Worm (Caenorhabditis elegans) whole organism, late embryonic: ENCODE results near the gene hal-3.

Experiments
- ama-1 ChIP-seq: fragments of 150-350 bp; optimal IDR thresholded peaks from 2 replicates; lab custom pipeline; 2014
- ceh-24 ChIP-seq: sonication (generic microtip); optimal IDR thresholded peaks from 2 replicates; lab custom pipeline; 2016; ENCODE audit warnings: mild to moderate bottlenecking, missing genetic modification characterization, missing compliant biosample characterization
- dve-1 ChIP-seq: sonication (generic microtip); optimal IDR thresholded peaks from 2 replicates; lab custom pipeline; 2017; ENCODE audit warnings: antibody characterized with exemption, mild to moderate bottlenecking, missing genetic modification characterization, missing compliant biosample characterization
- fkh-10 ChIP-seq: fragments of 150-350 bp; optimal IDR thresholded peaks from 2 replicates; lab custom pipeline; 2014; ENCODE audit warnings: missing biosample characterization, missing genetic modification reagents, missing genetic modification characterization
- gmeb-2 ChIP-seq: sonication (generic microtip); optimal IDR thresholded peaks from 2 replicates; lab custom pipeline; 2016; ENCODE audit warnings: missing genetic modification characterization, inconsistent platforms, missing compliant biosample characterization
- hlh-15 ChIP-seq: sonication (generic microtip); optimal IDR thresholded peaks from 2 replicates; lab custom pipeline; 2016; ENCODE audit warnings: missing genetic modification characterization, missing compliant biosample characterization
- mec-3 ChIP-seq: sonication (generic microtip); optimal IDR thresholded peaks from 2 replicates; lab custom pipeline; 2016; ENCODE audit warnings: borderline replicate concordance, missing genetic modification characterization, missing compliant biosample characterization
- rnt-1 ChIP-seq: sonication (generic microtip); optimal IDR thresholded peaks from 2 replicates; lab custom pipeline; 2016; ENCODE audit warnings: missing genetic modification characterization, missing compliant biosample characterization
- unc-55 ChIP-seq: sonication (generic microtip); optimal IDR thresholded peaks from 2 replicates; lab custom pipeline; 2017; ENCODE audit warnings: missing biosample characterization, missing genetic modification reagents, missing genetic modification characterization
- unc-86 ChIP-seq: sonication (generic microtip); optimal IDR thresholded peaks from 2 replicates; lab custom pipeline; 2016; ENCODE audit warnings: missing genetic modification characterization, missing compliant biosample characterization
- zip-5 ChIP-seq: sonication (generic microtip); optimal IDR thresholded peaks from 2 replicates; lab custom pipeline; 2016; ENCODE audit warnings: missing genetic modification characterization, missing compliant biosample characterization
- ztf-16 ChIP-seq: sonication (generic microtip); optimal IDR thresholded peaks from 2 replicates; lab custom pipeline; 2017; ENCODE audit warnings: missing genetic modification characterization, missing compliant biosample characterization

DNA sequence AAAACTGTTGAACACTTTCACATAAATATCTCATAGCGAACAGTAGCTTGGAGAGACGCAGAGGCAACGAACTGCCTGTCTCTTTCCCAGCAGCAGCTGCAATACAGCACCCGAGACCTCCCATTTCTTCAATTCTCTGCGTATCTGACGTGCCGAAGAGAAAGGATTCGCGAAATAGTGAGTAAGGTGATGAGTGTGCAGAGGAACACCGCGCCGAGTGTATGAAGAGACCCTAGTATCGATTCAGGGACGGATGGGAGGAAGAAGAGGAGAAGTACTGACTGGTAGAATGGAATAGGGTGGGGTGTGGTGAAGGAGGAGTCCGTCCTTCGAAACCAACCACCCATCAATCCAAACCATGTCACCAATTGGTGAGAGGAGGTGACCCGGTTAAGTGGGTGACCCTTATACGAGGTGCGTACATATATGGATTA is 29.2 kb upstream of the hal-3 start:
- TF ChIP-seq hlh-15 (tag; lab: Kevin White, UChicago) (no peak), ztf-16 (tag; lab: Kevin White, UChicago) (no peak), fkh-10 (GFP tag; lab: Kevin White, UChicago) (no peak), unc-55 (GFP tag; lab: Kevin White, UChicago) (peak; percentile 77), rnt-1 (tag; lab: Kevin White, UChicago) (peak; percentile 59), dve-1 (tag; lab: Kevin White, UChicago) (peak; percentile 32), mec-3 (tag; lab: Kevin White, UChicago) (no peak), unc-86 (tag; lab: Kevin White, UChicago) (no peak), gmeb-2 (tag; lab: Kevin White, UChicago) (no peak), ceh-24 (no peak), zip-5 (tag; lab: Kevin White, UChicago) (no peak), ama-1 (no peak)
